Worm (Caenorhabditis elegans) whole organism, L2 larva: Measurements from ENCODE around the gene plpp-1.2.

Experiments
- C34F6.9 ChIP-seq: fragments of 150-350 bp; optimal IDR thresholded peaks from 2 replicates; lab custom pipeline; 2014; ENCODE audit warnings: missing biosample characterization, missing genetic modification characterization
- Y55F3AM.14 ChIP-seq: fragments of 200-800 bp; sonication (Bioruptor generic); optimal IDR thresholded peaks from 2 replicates; lab custom pipeline; 2018; ENCODE audit warnings: mild to moderate bottlenecking, missing genetic modification characterization, missing compliant biosample characterization
- ZK546.5 ChIP-seq: sonication (generic microtip); optimal IDR thresholded peaks from 2 replicates; lab custom pipeline; 2017; ENCODE audit warnings: missing biosample characterization, missing genetic modification characterization
- alr-1 ChIP-seq: fragments of 150-350 bp; optimal IDR thresholded peaks from 2 replicates; lab custom pipeline; 2014; ENCODE audit warnings: missing biosample characterization, missing genetic modification characterization
- ama-1 ChIP-seq: fragments of 150-350 bp; optimal IDR thresholded peaks from 2 replicates; lab custom pipeline; 2018; ENCODE audit warnings: inconsistent platforms
- ceh-82 ChIP-seq: fragments of 150-350 bp; optimal IDR thresholded peaks from 2 replicates; lab custom pipeline; 2014; ENCODE audit warnings: missing biosample characterization, missing genetic modification characterization
- crh-2 ChIP-seq: sonication (generic microtip); optimal IDR thresholded peaks from 2 replicates; lab custom pipeline; 2017; ENCODE audit warnings: missing biosample characterization, missing genetic modification characterization
- dmd-4 ChIP-seq: sonication (generic microtip); optimal IDR thresholded peaks from 2 replicates; lab custom pipeline; 2017; ENCODE audit warnings: missing biosample characterization, missing genetic modification characterization
- elt-1 ChIP-seq: fragments of 150-350 bp; optimal IDR thresholded peaks from 2 replicates; lab custom pipeline; 2014; ENCODE audit warnings: missing biosample characterization, missing genetic modification characterization
- fos-1 ChIP-seq: fragments of 150-350 bp; optimal IDR thresholded peaks from 2 replicates; lab custom pipeline; 2014; ENCODE audit warnings: missing biosample characterization, missing genetic modification characterization
- gmeb-1 ChIP-seq: fragments of 150-350 bp; optimal IDR thresholded peaks from 2 replicates; lab custom pipeline; 2014; ENCODE audit warnings: missing biosample characterization, missing genetic modification characterization
- lin-11 ChIP-seq: fragments of 150-350 bp; sonication (generic microtip); optimal IDR thresholded peaks from 2 replicates; lab custom pipeline; 2014; ENCODE audit warnings: missing biosample characterization, missing genetic modification characterization, inconsistent platforms, mixed read lengths
- lin-13 ChIP-seq: fragments of 150-350 bp; optimal IDR thresholded peaks from 2 replicates; lab custom pipeline; 2014; ENCODE audit warnings: missing biosample characterization, missing genetic modification reagents, missing genetic modification characterization
- mab-5 ChIP-seq: fragments of 150-350 bp; optimal IDR thresholded peaks from 2 replicates; lab custom pipeline; 2014; ENCODE audit warnings: missing biosample characterization, missing genetic modification characterization
- mdl-1 ChIP-seq, 2 experiments: fragments of 150-350 bp in 1 of 2; sonication (generic microtip) in 1 of 2; optimal IDR thresholded peaks; 2 replicates each; lab custom pipeline; 2017; ENCODE audit warnings: missing biosample characterization in 2 of 2, missing genetic modification characterization in 2 of 2
- nhr-10 ChIP-seq: sonication (generic microtip); optimal IDR thresholded peaks from 2 replicates; lab custom pipeline; 2017; ENCODE audit warnings: missing biosample characterization, missing genetic modification characterization
- nhr-129 ChIP-seq: fragments of 150-350 bp; optimal IDR thresholded peaks from 2 replicates; lab custom pipeline; 2014; ENCODE audit warnings: missing biosample characterization, missing genetic modification characterization
- nhr-21 ChIP-seq: fragments of 150-350 bp; optimal IDR thresholded peaks from 2 replicates; lab custom pipeline; 2014; ENCODE audit warnings: missing biosample characterization, missing genetic modification characterization
- nhr-25 ChIP-seq: fragments of 150-350 bp; sonication (generic microtip); optimal IDR thresholded peaks from 3 replicates; lab custom pipeline; 2014; ENCODE audit warnings: missing biosample characterization, missing genetic modification characterization
- nhr-6 ChIP-seq: fragments of 150-350 bp; optimal IDR thresholded peaks from 2 replicates; lab custom pipeline; 2014; ENCODE audit warnings: missing biosample characterization, missing genetic modification characterization
- peb-1 ChIP-seq: fragments of 150-350 bp; optimal IDR thresholded peaks from 2 replicates; lab custom pipeline; 2014; ENCODE audit warnings: missing biosample characterization, missing genetic modification characterization
- skn-1 ChIP-seq: sonication (generic microtip); optimal IDR thresholded peaks from 2 replicates; lab custom pipeline; 2017; ENCODE audit warnings: missing biosample characterization, missing genetic modification characterization
- sma-3 ChIP-seq: sonication (generic microtip); optimal IDR thresholded peaks from 2 replicates; lab custom pipeline; 2016; ENCODE audit warnings: missing genetic modification reagents, missing genetic modification characterization, missing compliant biosample characterization
- sma-9 ChIP-seq, 2 experiments: fragments of 150-350 bp in 1 of 2; sonication (generic microtip) in 1 of 2; optimal IDR thresholded peaks; 2 replicates each; lab custom pipeline; 2014 to 2016; ENCODE audit warnings: missing genetic modification characterization in 2 of 2, mild to moderate bottlenecking in 1 of 2, missing biosample characterization in 1 of 2, missing compliant biosample characterization in 1 of 2, missing genetic modification reagents in 1 of 2, moderate library complexity in 1 of 2
- snpc-4 ChIP-seq: fragments of 150-350 bp; optimal IDR thresholded peaks from 2 replicates; lab custom pipeline; 2014; ENCODE audit warnings: missing biosample characterization, missing genetic modification characterization
- unc-39 ChIP-seq: fragments of 150-350 bp; optimal IDR thresholded peaks from 2 replicates; lab custom pipeline; 2014; ENCODE audit warnings: missing biosample characterization, missing genetic modification characterization
- unc-55 ChIP-seq: fragments of 150-350 bp; sonication (generic microtip); optimal IDR thresholded peaks from 3 replicates; lab custom pipeline; 2014; ENCODE audit warnings: missing biosample characterization, missing genetic modification reagents, missing genetic modification characterization
- zag-1 ChIP-seq: fragments of 150-350 bp; optimal IDR thresholded peaks from 2 replicates; lab custom pipeline; 2014; ENCODE audit warnings: missing biosample characterization, missing genetic modification characterization
- ztf-11 ChIP-seq: sonication (generic microtip); optimal IDR thresholded peaks from 2 replicates; lab custom pipeline; 2017; ENCODE audit warnings: missing biosample characterization, missing genetic modification characterization
- ztf-4 ChIP-seq: fragments of 150-350 bp; optimal IDR thresholded peaks from 2 replicates; lab custom pipeline; 2014; ENCODE audit warnings: missing biosample characterization, missing genetic modification characterization

Gene plpp-1.2

ce11 chrII:6484876-6485526, at the start of gene plpp-1.2, which contains the start of gene lido-16:
TSS of gene plpp-1.2 (plus strand) at chrII:6485476.
TSS of gene lido-16 (minus strand) at chrII:6484976.
- TF ChIP-seq C34F6.9 (tag; lab: Kevin White, UChicago) = no peak
- TF ChIP-seq mab-5 (tag; lab: Kevin White, UChicago) = no peak

- TF ChIP-seq skn-1 (tag; lab: Kevin White, UChicago) (no peak), ztf-4 (tag; lab: Kevin White, UChicago) (no peak)
Observed at ce11 chrII:6436845-6437244, 48.4 kb upstream of the plpp-1.2 start.

ce11 chrII:6441128-6441527, 44.1 kb upstream of the plpp-1.2 start, which contains the start of gene cutl-16:
TSS of gene cutl-16 (plus strand) at chrII:6441428.
- TF ChIP-seq nhr-10 (tag; lab: Kevin White, UChicago) (no peak), nhr-21 (tag; lab: Kevin White, UChicago) (no peak), lin-11 (no peak)

- TF ChIP-seq mdl-1 (tag; optimal IDR thresholded peaks at IDR 0.05; lab: Kevin White, UChicago) (no peak), zag-1 (tag; lab: Kevin White, UChicago) (no peak), unc-55 (no peak), nhr-6 (tag; lab: Kevin White, UChicago) (no peak), unc-39 (tag; lab: Kevin White, UChicago) (no peak), peb-1 (tag; lab: Kevin White, UChicago) (no peak), ztf-11 (no peak), fos-1 (tag; lab: Kevin White, UChicago) (no peak), Y55F3AM.14 (GFP tag; lab: Kevin White, UChicago) (no peak), lin-13 (GFP tag; lab: Kevin White, UChicago) (no peak), nhr-21 (tag; lab: Kevin White, UChicago) (no peak), elt-1 (tag; lab: Kevin White, UChicago) (no peak), nhr-10 (tag; lab: Kevin White, UChicago) (no peak), C34F6.9 (tag; lab: Kevin White, UChicago) (no peak), alr-1 (tag; lab: Kevin White, UChicago) (no peak), mab-5 (tag; lab: Kevin White, UChicago) (no peak), snpc-4 (no peak), ceh-82 (tag; lab: Kevin White, UChicago) (no peak), gmeb-1 (tag; lab: Kevin White, UChicago) (no peak), nhr-129 (tag; lab: Kevin White, UChicago) (no peak)
Observed at ce11 chrII:6443710-6444109, 41.6 kb upstream of the plpp-1.2 start, which contains the start of gene K06A1.2. TSS of gene K06A1.2 (plus strand) at chrII:6444010.

- TF ChIP-seq sma-9 (GFP tag; optimal IDR thresholded peaks at IDR 0.05; lab: Kevin White, UChicago) (peak; percentile 33), sma-9 (tag; optimal IDR thresholded peaks at IDR 0.05; lab: Kevin White, UChicago) (no peak), nhr-129 (tag; lab: Kevin White, UChicago) (peak; percentile 37), nhr-25 (tag; lab: Kevin White, UChicago) (peak; percentile 40), nhr-10 (tag; lab: Kevin White, UChicago) (no peak), sma-3 (GFP tag; lab: Kevin White, UChicago) (peak; percentile 32), gmeb-1 (tag; lab: Kevin White, UChicago) (no peak)
- TF ChIP-seq, all 48 proteins: peak for 4
Observed at ce11 chrII:6448189-6448588, 37.1 kb upstream of the plpp-1.2 start.

ce11 chrII:6448656-6449055, 36.6 kb upstream of the plpp-1.2 start:
- no peak for TF ChIP-seq ama-1
- peak; percentile 47 for TF ChIP-seq nhr-25 (tag; lab: Kevin White, UChicago)
- no peak for TF ChIP-seq lin-13 (GFP tag; lab: Kevin White, UChicago)
- TF ChIP-seq dmd-4 (tag; lab: Kevin White, UChicago) = no peak
- TF ChIP-seq fos-1 (tag; lab: Kevin White, UChicago) = peak; percentile 59
- TF ChIP-seq ZK546.5 (tag; lab: Kevin White, UChicago) = no peak
- peak; percentile 27 for TF ChIP-seq crh-2
- TF ChIP-seq zag-1 (tag; lab: Kevin White, UChicago) = no peak
- TF ChIP-seq, all 48 proteins: peak for 3
